Fruit fly (Drosophila melanogaster) whole organism, adult: ENCODE results near the gene CG4502.

Source experiments
- CG11617 ChIP-seq: fragments of 200-800 bp; sonication (Bioruptor generic); optimal IDR thresholded peaks from 2 replicates; lab custom pipeline; 2017; ENCODE audit warnings: mild to moderate bottlenecking, missing biosample characterization, missing genetic modification reagents, missing genetic modification characterization
- CG12768 ChIP-seq: fragments of 200-800 bp; sonication (Bioruptor generic); optimal IDR thresholded peaks from 2 replicates; lab custom pipeline; 2017; ENCODE audit warnings: missing biosample characterization, missing genetic modification characterization, mild to moderate bottlenecking, moderate library complexity, missing genetic modification reagents
- CG14711 ChIP-seq: fragments of 200-800 bp; sonication (Bioruptor generic); optimal IDR thresholded peaks from 2 replicates; lab custom pipeline; 2018; ENCODE audit warnings: missing biosample characterization, mild to moderate bottlenecking, missing genetic modification characterization, moderate library complexity
- CG1620 ChIP-seq: fragments of 200-800 bp; sonication (Bioruptor generic); optimal IDR thresholded peaks from 2 replicates; lab custom pipeline; 2016; ENCODE audit warnings: missing biosample characterization, missing genetic modification characterization
- CG33017 ChIP-seq: fragments of 200-800 bp; sonication (Bioruptor generic); optimal IDR thresholded peaks from 2 replicates; lab custom pipeline; 2018; ENCODE audit warnings: missing biosample characterization, mild to moderate bottlenecking, missing genetic modification characterization, moderate library complexity
- CG5204 ChIP-seq: fragments of 200-800 bp; sonication (Bioruptor generic); optimal IDR thresholded peaks from 2 replicates; lab custom pipeline; 2016; ENCODE audit warnings: missing biosample characterization, missing genetic modification characterization
- CG7045 ChIP-seq: fragments of 200-800 bp; sonication (Bioruptor generic); optimal IDR thresholded peaks from 2 replicates; lab custom pipeline; 2017; ENCODE audit warnings: missing biosample characterization, mild to moderate bottlenecking, missing genetic modification characterization
- CG7101 ChIP-seq: fragments of 200-800 bp; sonication (Bioruptor generic); optimal IDR thresholded peaks from 2 replicates; lab custom pipeline; 2018; ENCODE audit warnings: missing biosample characterization, mild to moderate bottlenecking, missing genetic modification characterization, moderate library complexity
- Clk ChIP-seq: fragments of 200-800 bp; sonication (Bioruptor generic); optimal IDR thresholded peaks from 2 replicates; lab custom pipeline; 2017; ENCODE audit warnings: missing biosample characterization, missing genetic modification characterization
- Crg-1 ChIP-seq: fragments of 200-800 bp; sonication (Bioruptor generic); optimal IDR thresholded peaks from 2 replicates; lab custom pipeline; 2016; ENCODE audit warnings: missing biosample characterization, missing genetic modification characterization
- Hr96 ChIP-seq: fragments of 200-800 bp; sonication (Bioruptor generic); optimal IDR thresholded peaks from 2 replicates; lab custom pipeline; 2016; ENCODE audit warnings: missing biosample characterization, missing genetic modification characterization
- Mnt ChIP-seq: fragments of 200-800 bp; sonication (Bioruptor generic); optimal IDR thresholded peaks from 2 replicates; lab custom pipeline; 2016; ENCODE audit warnings: missing biosample characterization, mild to moderate bottlenecking, missing genetic modification characterization
- bab1 ChIP-seq: fragments of 200-800 bp; sonication (Bioruptor generic); optimal IDR thresholded peaks from 3 replicates; lab custom pipeline; 2019; ENCODE audit warnings: missing biosample characterization, mild to moderate bottlenecking, missing genetic modification characterization, moderate library complexity
- cic ChIP-seq: fragments of 200-800 bp; sonication (Bioruptor generic); optimal IDR thresholded peaks from 2 replicates; lab custom pipeline; 2017; ENCODE audit warnings: missing biosample characterization, mild to moderate bottlenecking, missing genetic modification characterization, moderate library complexity
- cnc ChIP-seq, 2 experiments: fragments of >200 bp; optimal IDR thresholded peaks; 2 replicates each; lab custom pipeline; 2017
- kay ChIP-seq: fragments of 200-800 bp; sonication (Bioruptor generic); peaks from one replicate; lab custom pipeline; 2016; ENCODE audit warnings: missing biosample characterization, missing genetic modification characterization, borderline replicate concordance
- ovo ChIP-seq: fragments of 200-800 bp; sonication (Bioruptor generic); optimal IDR thresholded peaks from 2 replicates; lab custom pipeline; 2016; ENCODE audit warnings: missing biosample characterization, missing genetic modification characterization
- pad ChIP-seq: fragments of 200-800 bp; sonication (Bioruptor generic); optimal IDR thresholded peaks from 3 replicates; lab custom pipeline; 2017; ENCODE audit warnings: missing biosample characterization, missing genetic modification characterization, mild to moderate bottlenecking, moderate library complexity, missing genetic modification reagents
- tj ChIP-seq: fragments of 200-800 bp; sonication (Bioruptor generic); optimal IDR thresholded peaks from 3 replicates; lab custom pipeline; 2017; ENCODE audit warnings: missing biosample characterization, mild to moderate bottlenecking, missing genetic modification characterization, moderate library complexity
- toe ChIP-seq: fragments of 200-800 bp; sonication (Bioruptor generic); optimal IDR thresholded peaks from 2 replicates; lab custom pipeline; 2016; ENCODE audit warnings: missing biosample characterization, missing genetic modification characterization

The CG4502 gene

dm6 chr2L:7152260-7152659, 51.8 kb downstream of the CG4502 start:
- no peak for TF ChIP-seq bab1 (GFP tag; lab: Kevin White, UChicago)
- TF ChIP-seq CG5204 (GFP tag; lab: Kevin White, UChicago) = no peak
- TF ChIP-seq Crg-1 (GFP tag; lab: Kevin White, UChicago) = no peak

dm6 chr2L:7150775-7151174, 53.3 kb downstream of the CG4502 start:
- TF ChIP-seq CG11617 (GFP tag; lab: Kevin White, UChicago) (no peak), cnc (optimal IDR thresholded peaks at IDR 0.05; lab: Kevin White, UChicago) (no peak), CG1620 (no peak), Mnt (GFP tag; lab: Kevin White, UChicago) (no peak), CG7045 (GFP tag; lab: Kevin White, UChicago) (no peak)

- TF ChIP-seq CG12768 (GFP tag; lab: Kevin White, UChicago) = no peak
- no peak for TF ChIP-seq Crg-1 (GFP tag; lab: Kevin White, UChicago)
Measured at dm6 chr2L:7148919-7149318, 55.1 kb downstream of the CG4502 start.

DNA sequence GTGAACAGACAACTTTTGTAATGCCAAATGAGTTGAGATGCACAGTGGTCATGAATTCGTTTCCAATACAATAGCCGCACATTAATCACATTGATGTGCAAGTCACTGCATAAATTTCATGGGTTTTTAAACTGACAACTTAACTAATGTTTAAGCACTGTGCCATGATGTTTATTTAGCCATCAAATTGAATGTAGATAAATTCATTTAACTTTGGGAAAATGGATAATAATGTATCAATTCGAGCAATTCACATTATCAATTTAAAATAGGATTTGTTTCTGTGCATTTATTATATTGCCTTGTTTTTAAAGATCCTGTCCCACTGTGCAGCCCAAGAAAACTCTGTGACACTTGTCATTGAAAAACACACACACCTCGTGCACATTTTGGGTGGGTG, 56.0 kb downstream of the CG4502 start:
- TF ChIP-seq Clk (GFP tag; lab: Kevin White, UChicago) (no peak), CG1620 (no peak), kay (GFP tag; lab: Kevin White, UChicago) (no peak), CG5204 (GFP tag; lab: Kevin White, UChicago) (no peak), cnc (optimal IDR thresholded peaks at IDR 0.05; lab: Kevin White, UChicago) (no peak), Mnt (GFP tag; lab: Kevin White, UChicago) (no peak), tj (GFP tag; lab: Kevin White, UChicago) (no peak), CG7045 (GFP tag; lab: Kevin White, UChicago) (no peak), CG11617 (GFP tag; lab: Kevin White, UChicago) (no peak), CG12768 (GFP tag; lab: Kevin White, UChicago) (no peak), CG33017 (tag; lab: Kevin White, UChicago) (no peak), Crg-1 (GFP tag; lab: Kevin White, UChicago) (no peak), CG14711 (tag; lab: Kevin White, UChicago) (no peak), pad (GFP tag; lab: Kevin White, UChicago) (no peak), toe (GFP tag; lab: Kevin White, UChicago) (no peak), Hr96 (GFP tag; lab: Kevin White, UChicago) (no peak), ovo (GFP tag; lab: Kevin White, UChicago) (no peak)

DNA sequence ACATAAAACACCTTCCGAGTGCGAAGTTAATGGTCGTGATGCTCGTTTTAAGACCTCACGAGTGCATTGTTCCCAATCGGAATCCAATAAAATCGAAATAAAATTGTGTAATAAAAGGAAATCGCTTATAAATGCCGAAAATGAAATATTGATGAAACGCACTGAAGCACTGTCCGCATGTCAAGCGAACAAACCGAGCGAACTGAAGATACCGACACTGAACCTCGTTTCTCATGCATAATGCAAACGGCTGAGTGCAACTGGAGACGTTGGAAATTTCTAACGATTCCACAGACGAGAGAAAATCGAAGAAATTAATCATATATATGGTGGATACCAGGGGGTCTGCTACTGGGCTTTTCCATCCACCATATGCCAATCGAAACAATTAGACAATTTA, 56.9 kb downstream of the CG4502 start:
- no peak for TF ChIP-seq Crg-1 (GFP tag; lab: Kevin White, UChicago)
- no peak for TF ChIP-seq cnc (optimal IDR thresholded peaks at IDR 0.05; lab: Kevin White, UChicago)
- TF ChIP-seq Hr96 (GFP tag; lab: Kevin White, UChicago) = no peak
- TF ChIP-seq Clk (GFP tag; lab: Kevin White, UChicago) = no peak
- TF ChIP-seq Mnt (GFP tag; lab: Kevin White, UChicago) = no peak
- no peak for TF ChIP-seq tj (GFP tag; lab: Kevin White, UChicago)
- TF ChIP-seq ovo (GFP tag; lab: Kevin White, UChicago) = no peak
- TF ChIP-seq cic (GFP tag; lab: Kevin White, UChicago) = no peak
- TF ChIP-seq kay (GFP tag; lab: Kevin White, UChicago) = no peak
- TF ChIP-seq pad (GFP tag; lab: Kevin White, UChicago) = no peak
- no peak for TF ChIP-seq CG33017 (tag; lab: Kevin White, UChicago)

dm6 chr2L:7145881-7146280, 58.2 kb downstream of the CG4502 start:
- no peak for TF ChIP-seq CG33017 (tag; lab: Kevin White, UChicago)
- no peak for TF ChIP-seq CG1620
- TF ChIP-seq CG14711 (tag; lab: Kevin White, UChicago) = no peak
- no peak for TF ChIP-seq Hr96 (GFP tag; lab: Kevin White, UChicago)
- TF ChIP-seq CG11617 (GFP tag; lab: Kevin White, UChicago) = no peak
- TF ChIP-seq cic (GFP tag; lab: Kevin White, UChicago) = no peak
- no peak for TF ChIP-seq Clk (GFP tag; lab: Kevin White, UChicago)
- TF ChIP-seq Mnt (GFP tag; lab: Kevin White, UChicago) = no peak
- TF ChIP-seq ovo (GFP tag; lab: Kevin White, UChicago) = no peak
- TF ChIP-seq toe (GFP tag; lab: Kevin White, UChicago) = no peak
- no peak for TF ChIP-seq bab1 (GFP tag; lab: Kevin White, UChicago)
- no peak for TF ChIP-seq pad (GFP tag; lab: Kevin White, UChicago)
- TF ChIP-seq CG5204 (GFP tag; lab: Kevin White, UChicago) = no peak
- TF ChIP-seq CG7101 (tag; lab: Kevin White, UChicago) = no peak
